Fruit fly (Drosophila melanogaster) whole organism, adult: ENCODE data around the gene mthl2.
A peak's percentile ranks its signal among the peaks of the same experiment; 100 is the strongest.

ENCODE experiments used
- CG11617 ChIP-seq: fragments of 200-800 bp; sonication (Bioruptor generic); optimal IDR thresholded peaks from 2 replicates; lab custom pipeline; 2017; ENCODE audit warnings: mild to moderate bottlenecking, missing biosample characterization, missing genetic modification reagents, missing genetic modification characterization
- CG12768 ChIP-seq: fragments of 200-800 bp; sonication (Bioruptor generic); optimal IDR thresholded peaks from 2 replicates; lab custom pipeline; 2017; ENCODE audit warnings: missing biosample characterization, missing genetic modification characterization, mild to moderate bottlenecking, moderate library complexity, missing genetic modification reagents
- CG14711 ChIP-seq: fragments of 200-800 bp; sonication (Bioruptor generic); optimal IDR thresholded peaks from 2 replicates; lab custom pipeline; 2018; ENCODE audit warnings: missing biosample characterization, mild to moderate bottlenecking, missing genetic modification characterization, moderate library complexity
- CG1620 ChIP-seq: fragments of 200-800 bp; sonication (Bioruptor generic); optimal IDR thresholded peaks from 2 replicates; lab custom pipeline; 2016; ENCODE audit warnings: missing biosample characterization, missing genetic modification characterization
- CG33017 ChIP-seq: fragments of 200-800 bp; sonication (Bioruptor generic); optimal IDR thresholded peaks from 2 replicates; lab custom pipeline; 2018; ENCODE audit warnings: missing biosample characterization, mild to moderate bottlenecking, missing genetic modification characterization, moderate library complexity
- CG5204 ChIP-seq: fragments of 200-800 bp; sonication (Bioruptor generic); optimal IDR thresholded peaks from 2 replicates; lab custom pipeline; 2016; ENCODE audit warnings: missing biosample characterization, missing genetic modification characterization
- CG7045 ChIP-seq: fragments of 200-800 bp; sonication (Bioruptor generic); optimal IDR thresholded peaks from 2 replicates; lab custom pipeline; 2017; ENCODE audit warnings: missing biosample characterization, mild to moderate bottlenecking, missing genetic modification characterization
- CG7101 ChIP-seq: fragments of 200-800 bp; sonication (Bioruptor generic); optimal IDR thresholded peaks from 2 replicates; lab custom pipeline; 2018; ENCODE audit warnings: missing biosample characterization, mild to moderate bottlenecking, missing genetic modification characterization, moderate library complexity
- Clk ChIP-seq: fragments of 200-800 bp; sonication (Bioruptor generic); optimal IDR thresholded peaks from 2 replicates; lab custom pipeline; 2017; ENCODE audit warnings: missing biosample characterization, missing genetic modification characterization
- Crg-1 ChIP-seq: fragments of 200-800 bp; sonication (Bioruptor generic); optimal IDR thresholded peaks from 2 replicates; lab custom pipeline; 2016; ENCODE audit warnings: missing biosample characterization, missing genetic modification characterization
- Hr96 ChIP-seq: fragments of 200-800 bp; sonication (Bioruptor generic); optimal IDR thresholded peaks from 2 replicates; lab custom pipeline; 2016; ENCODE audit warnings: missing biosample characterization, missing genetic modification characterization
- Mnt ChIP-seq: fragments of 200-800 bp; sonication (Bioruptor generic); optimal IDR thresholded peaks from 2 replicates; lab custom pipeline; 2016; ENCODE audit warnings: missing biosample characterization, mild to moderate bottlenecking, missing genetic modification characterization
- bab1 ChIP-seq: fragments of 200-800 bp; sonication (Bioruptor generic); optimal IDR thresholded peaks from 3 replicates; lab custom pipeline; 2019; ENCODE audit warnings: missing biosample characterization, mild to moderate bottlenecking, missing genetic modification characterization, moderate library complexity
- cic ChIP-seq: fragments of 200-800 bp; sonication (Bioruptor generic); optimal IDR thresholded peaks from 2 replicates; lab custom pipeline; 2017; ENCODE audit warnings: missing biosample characterization, mild to moderate bottlenecking, missing genetic modification characterization, moderate library complexity
- cnc ChIP-seq, 2 experiments: fragments of >200 bp; optimal IDR thresholded peaks; 2 replicates each; lab custom pipeline; 2017
- kay ChIP-seq: fragments of 200-800 bp; sonication (Bioruptor generic); peaks from one replicate; lab custom pipeline; 2016; ENCODE audit warnings: missing biosample characterization, missing genetic modification characterization, borderline replicate concordance
- ovo ChIP-seq: fragments of 200-800 bp; sonication (Bioruptor generic); optimal IDR thresholded peaks from 2 replicates; lab custom pipeline; 2016; ENCODE audit warnings: missing biosample characterization, missing genetic modification characterization
- pad ChIP-seq: fragments of 200-800 bp; sonication (Bioruptor generic); optimal IDR thresholded peaks from 3 replicates; lab custom pipeline; 2017; ENCODE audit warnings: missing biosample characterization, missing genetic modification characterization, mild to moderate bottlenecking, moderate library complexity, missing genetic modification reagents
- tj ChIP-seq: fragments of 200-800 bp; sonication (Bioruptor generic); optimal IDR thresholded peaks from 3 replicates; lab custom pipeline; 2017; ENCODE audit warnings: missing biosample characterization, mild to moderate bottlenecking, missing genetic modification characterization, moderate library complexity
- toe ChIP-seq: fragments of 200-800 bp; sonication (Bioruptor generic); optimal IDR thresholded peaks from 2 replicates; lab custom pipeline; 2016; ENCODE audit warnings: missing biosample characterization, missing genetic modification characterization

The mthl2 gene

DNA sequence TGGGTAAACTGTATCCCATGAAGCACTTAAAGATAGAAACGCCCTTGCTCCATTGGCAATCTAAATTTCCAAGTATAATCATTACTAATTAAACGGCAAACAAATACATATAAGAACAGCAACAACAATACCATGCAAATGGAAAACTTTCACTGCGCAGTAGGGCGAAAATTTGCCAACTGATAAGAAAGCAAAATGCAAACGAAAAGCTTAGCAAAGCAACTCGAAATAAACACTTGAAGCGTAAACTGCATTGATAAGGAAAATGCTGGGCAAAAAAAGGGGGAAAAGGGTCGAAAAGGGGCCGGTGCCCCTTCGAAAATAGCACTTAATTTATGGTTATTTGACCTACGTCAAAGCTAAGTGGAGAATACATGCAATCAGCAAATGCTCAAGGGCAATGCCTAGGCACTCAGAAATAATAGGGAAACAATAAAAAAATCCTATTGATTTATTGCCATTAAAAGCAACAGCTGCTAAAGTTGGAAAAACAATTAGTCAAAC is 34.0 kb downstream of the mthl2 start:
- peak; percentile 50 for TF ChIP-seq pad (GFP tag; lab: Kevin White, UChicago)
- TF ChIP-seq CG12768 (GFP tag; lab: Kevin White, UChicago), result no peak
- TF ChIP-seq CG7045 (GFP tag; lab: Kevin White, UChicago), result peak; percentile 28
- peak; percentile 16 for TF ChIP-seq CG7101
- peak; percentile 87 for TF ChIP-seq cic
- TF ChIP-seq CG33017 (tag; lab: Kevin White, UChicago), result peak; percentile 54
- peak; percentile 46 for TF ChIP-seq Mnt (GFP tag; lab: Kevin White, UChicago)
- TF ChIP-seq CG11617 (GFP tag; lab: Kevin White, UChicago), result no peak
- TF ChIP-seq tj (GFP tag; lab: Kevin White, UChicago), result peak; percentile 54
- no peak for TF ChIP-seq Clk
- peak; percentile 93 for TF ChIP-seq kay

DNA sequence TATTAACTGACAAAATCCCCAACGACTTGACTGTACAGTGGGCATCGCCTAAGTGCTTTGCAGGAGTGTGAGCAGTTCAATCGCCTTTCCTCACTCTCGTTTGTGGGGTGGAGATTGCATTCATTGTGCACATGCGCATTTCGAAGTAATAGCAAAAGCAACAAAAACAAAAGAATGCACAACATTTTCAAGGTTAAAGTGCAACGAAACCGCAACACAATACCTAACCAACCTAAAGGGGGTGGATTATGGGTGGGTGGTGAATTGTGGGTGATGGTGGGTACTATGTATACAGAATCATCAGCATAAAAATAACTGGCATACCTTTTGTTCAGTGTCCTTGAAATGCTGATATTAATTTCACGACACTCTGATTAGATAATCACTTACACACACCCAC is 34.9 kb downstream of the mthl2 start:
- TF ChIP-seq CG1620 (GFP tag; lab: Kevin White, UChicago) (no peak), CG7101 (no peak), pad (GFP tag; lab: Kevin White, UChicago) (no peak), CG33017 (tag; lab: Kevin White, UChicago) (peak; percentile 36), tj (GFP tag; lab: Kevin White, UChicago) (no peak), cnc (optimal IDR thresholded peaks at IDR 0.05; lab: Kevin White, UChicago) (no peak), CG12768 (GFP tag; lab: Kevin White, UChicago) (peak; percentile 23), CG5204 (no peak), Hr96 (GFP tag; lab: Kevin White, UChicago) (no peak), CG7045 (GFP tag; lab: Kevin White, UChicago) (peak; percentile 54), CG11617 (GFP tag; lab: Kevin White, UChicago) (no peak), kay (no peak), Mnt (GFP tag; lab: Kevin White, UChicago) (no peak), ovo (GFP tag; lab: Kevin White, UChicago) (no peak), bab1 (GFP tag; lab: Kevin White, UChicago) (no peak), toe (GFP tag; lab: Kevin White, UChicago) (no peak), Clk (no peak), cic (no peak), CG14711 (tag; lab: Kevin White, UChicago) (no peak), Crg-1 (GFP tag; lab: Kevin White, UChicago) (no peak)

DNA sequence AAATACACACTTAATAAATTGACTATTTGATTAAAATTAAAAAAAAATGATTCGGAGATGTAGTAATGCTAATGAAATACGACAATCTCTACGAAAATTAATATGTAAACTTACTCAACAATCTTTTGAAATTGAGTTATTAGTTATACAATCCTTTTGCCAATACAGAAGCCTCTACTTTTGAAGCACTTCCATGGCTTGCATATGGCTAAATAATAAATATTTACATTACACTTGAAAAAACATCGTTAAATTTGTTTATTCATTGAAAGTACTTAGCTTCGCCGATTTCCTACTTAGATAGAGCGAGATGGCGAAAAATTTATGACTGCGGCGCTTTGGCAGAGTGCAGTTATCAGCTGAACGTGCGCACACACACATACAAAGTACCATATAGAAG is 36.1 kb downstream of the mthl2 start:
- TF ChIP-seq ovo (GFP tag; lab: Kevin White, UChicago) (no peak), CG7101 (peak; percentile 15), CG5204 (no peak), CG12768 (GFP tag; lab: Kevin White, UChicago) (peak; percentile 29), CG33017 (tag; lab: Kevin White, UChicago) (peak; percentile 18), kay (peak; percentile 93)

- TF ChIP-seq CG7101, result no peak
- TF ChIP-seq CG5204, result no peak
- peak; percentile 44 for TF ChIP-seq kay
- no peak for TF ChIP-seq Clk
- no peak for TF ChIP-seq pad (GFP tag; lab: Kevin White, UChicago)
- TF ChIP-seq cnc (optimal IDR thresholded peaks at IDR 0.05; lab: Kevin White, UChicago), result no peak
- no peak for TF ChIP-seq CG12768 (GFP tag; lab: Kevin White, UChicago)
Measured at dm6 chr3L:5641120-5641519, 36.5 kb downstream of the mthl2 start.

- TF ChIP-seq tj (GFP tag; lab: Kevin White, UChicago) (peak; percentile 22), CG11617 (GFP tag; lab: Kevin White, UChicago) (peak; percentile 48), Mnt (GFP tag; lab: Kevin White, UChicago) (peak; percentile 31), CG7045 (GFP tag; lab: Kevin White, UChicago) (peak; percentile 49), CG12768 (GFP tag; lab: Kevin White, UChicago) (peak; percentile 56), CG7101 (peak; percentile 60), pad (GFP tag; lab: Kevin White, UChicago) (no peak), toe (GFP tag; lab: Kevin White, UChicago) (peak; percentile 31), kay (peak; percentile 74), cnc (optimal IDR thresholded peaks at IDR 0.05; lab: Kevin White, UChicago) (no peak), ovo (GFP tag; lab: Kevin White, UChicago) (peak; percentile 54), Hr96 (GFP tag; lab: Kevin White, UChicago) (peak; percentile 59), Crg-1 (GFP tag; lab: Kevin White, UChicago) (no peak), CG33017 (tag; lab: Kevin White, UChicago) (peak; percentile 34), cic (peak; percentile 39)
Measured at dm6 chr3L:5641547-5641946, 37.0 kb downstream of the mthl2 start.

dm6 chr3L:5642837-5643236 is 38.2 kb downstream of the mthl2 start:
- TF ChIP-seq ovo (GFP tag; lab: Kevin White, UChicago) (no peak), Mnt (GFP tag; lab: Kevin White, UChicago) (peak; percentile 42), kay (peak; percentile 81), bab1 (GFP tag; lab: Kevin White, UChicago) (no peak), Hr96 (GFP tag; lab: Kevin White, UChicago) (no peak), CG7101 (peak; percentile 25), CG7045 (GFP tag; lab: Kevin White, UChicago) (peak; percentile 43), CG5204 (no peak), pad (GFP tag; lab: Kevin White, UChicago) (no peak), tj (GFP tag; lab: Kevin White, UChicago) (no peak), cnc (optimal IDR thresholded peaks at IDR 0.05; lab: Kevin White, UChicago) (no peak), toe (GFP tag; lab: Kevin White, UChicago) (no peak), cic (peak; percentile 89), CG1620 (GFP tag; lab: Kevin White, UChicago) (no peak), CG11617 (GFP tag; lab: Kevin White, UChicago) (no peak), CG12768 (GFP tag; lab: Kevin White, UChicago) (peak; percentile 78), CG14711 (tag; lab: Kevin White, UChicago) (no peak), CG33017 (tag; lab: Kevin White, UChicago) (no peak), Crg-1 (GFP tag; lab: Kevin White, UChicago) (no peak), Clk (no peak)
